Fruit fly (Drosophila melanogaster) whole organism, embryonic: ENCODE data around the gene CG33268.

Experiments
- Abd-B ChIP-seq: fragments of 200-800 bp; sonication (Bioruptor generic); optimal IDR thresholded peaks from 2 replicates; lab custom pipeline; 2018; ENCODE audit warnings: missing biosample characterization, mild to moderate bottlenecking, missing genetic modification characterization, moderate library complexity
- Atf-2 ChIP-seq: fragments of 200-800 bp; sonication (Bioruptor generic); optimal IDR thresholded peaks from 2 replicates; lab custom pipeline; 2016; ENCODE audit warnings: missing biosample characterization, missing genetic modification characterization
- Blimp-1 ChIP-seq: fragments of 200-800 bp; sonication (Bioruptor generic); optimal IDR thresholded peaks from 3 replicates; lab custom pipeline; 2018; ENCODE audit warnings: missing biosample characterization, missing genetic modification characterization, mild to moderate bottlenecking, moderate library complexity, missing genetic modification reagents
- CG10321 ChIP-seq: fragments of 200-800 bp; sonication (Bioruptor generic); IDR thresholded peaks from 2 replicates; pipeline ENCODE4 v1.3.6; 2022; ENCODE audit warnings: missing biosample characterization, missing genetic modification characterization
- CG10366 ChIP-seq: fragments of 200-800 bp; sonication (Bioruptor generic); IDR thresholded peaks from 2 replicates; pipeline ENCODE4 v1.3.6; 2022; ENCODE audit warnings: missing biosample characterization, missing genetic modification characterization
- CG12219 ChIP-seq: fragments of 200-800 bp; sonication (Bioruptor generic); optimal IDR thresholded peaks from 3 replicates; lab custom pipeline; 2018; ENCODE audit warnings: missing biosample characterization, mild to moderate bottlenecking, missing genetic modification characterization
- CG14014 ChIP-seq: fragments of 200-800 bp; sonication (Bioruptor generic); IDR thresholded peaks from 2 replicates; pipeline ENCODE4 v1.3.6; 2022; ENCODE audit warnings: missing biosample characterization, missing genetic modification characterization
- CG14050 ChIP-seq: fragments of 200-800 bp; sonication (Bioruptor generic); IDR thresholded peaks from 3 replicates; pipeline ENCODE4 v1.3.6; 2022; ENCODE audit warnings: missing biosample characterization, missing genetic modification characterization
- CG16815 ChIP-seq: fragments of 200-800 bp; sonication (Bioruptor generic); optimal IDR thresholded peaks from 3 replicates; lab custom pipeline; 2017; ENCODE audit warnings: missing biosample characterization, mild to moderate bottlenecking, missing genetic modification characterization
- CG17568 ChIP-seq: fragments of 200-800 bp; sonication (Bioruptor generic); optimal IDR thresholded peaks from 2 replicates; lab custom pipeline; 2018; ENCODE audit warnings: missing biosample characterization, mild to moderate bottlenecking, missing genetic modification characterization, moderate library complexity
- CG17612 ChIP-seq: fragments of 200-800 bp; sonication (Bioruptor generic); IDR thresholded peaks from 2 replicates; pipeline ENCODE4 v1.3.6; 2022; ENCODE audit warnings: missing biosample characterization, missing genetic modification characterization
- CG17802 ChIP-seq: fragments of 200-800 bp; sonication (Bioruptor generic); optimal IDR thresholded peaks from 2 replicates; lab custom pipeline; 2018; ENCODE audit warnings: missing biosample characterization, mild to moderate bottlenecking, missing genetic modification characterization, moderate library complexity
- CG18476 ChIP-seq: fragments of 200-800 bp; sonication (Bioruptor generic); optimal IDR thresholded peaks from 2 replicates; lab custom pipeline; 2016; ENCODE audit warnings: missing biosample characterization, mild to moderate bottlenecking, missing genetic modification characterization
- CG2875 ChIP-seq: fragments of 200-800 bp; sonication (Bioruptor generic); optimal IDR thresholded peaks from 2 replicates; lab custom pipeline; 2017; ENCODE audit warnings: missing biosample characterization, mild to moderate bottlenecking, missing genetic modification characterization, missing genetic modification reagents
- CG30403 ChIP-seq: fragments of 200-800 bp; sonication (Bioruptor generic); optimal IDR thresholded peaks from 3 replicates; lab custom pipeline; 2016; ENCODE audit warnings: missing biosample characterization, missing genetic modification characterization
- CG34422 ChIP-seq: fragments of 200-800 bp; sonication (Bioruptor generic); IDR thresholded peaks from 3 replicates; pipeline ENCODE4 v1.3.6; 2022; ENCODE audit warnings: missing biosample characterization, missing genetic modification characterization
- CG5953 ChIP-seq: fragments of 200-800 bp; sonication (Bioruptor generic); IDR thresholded peaks from 2 replicates; pipeline ENCODE4 v1.3.6; 2022; ENCODE audit warnings: missing biosample characterization, missing genetic modification characterization
- CG6254 ChIP-seq: fragments of 200-800 bp; sonication (Bioruptor generic); optimal IDR thresholded peaks from 3 replicates; lab custom pipeline; 2017; ENCODE audit warnings: mild to moderate bottlenecking, missing biosample characterization, missing genetic modification reagents, missing genetic modification characterization
- CG6654 ChIP-seq: fragments of 200-800 bp; sonication (Bioruptor generic); optimal IDR thresholded peaks from 2 replicates; lab custom pipeline; 2017; ENCODE audit warnings: missing biosample characterization, mild to moderate bottlenecking, missing genetic modification characterization
- CG6813 ChIP-seq: fragments of 200-800 bp; sonication (Bioruptor generic); optimal IDR thresholded peaks from 2 replicates; lab custom pipeline; 2017; ENCODE audit warnings: missing biosample characterization, missing genetic modification characterization, mild to moderate bottlenecking, moderate library complexity, missing genetic modification reagents
- CHES-1-like ChIP-seq: fragments of 200-800 bp; sonication (Bioruptor generic); optimal IDR thresholded peaks from 2 replicates; lab custom pipeline; 2016; ENCODE audit warnings: missing biosample characterization, missing genetic modification characterization
- Dip2 ChIP-seq: fragments of 200-800 bp; sonication (Bioruptor generic); IDR thresholded peaks from 2 replicates; pipeline ENCODE4 v1.3.6; 2022; ENCODE audit warnings: missing biosample characterization, missing genetic modification characterization
- Doc3 ChIP-seq: fragments of 200-800 bp; sonication (Bioruptor generic); IDR thresholded peaks from 3 replicates; pipeline ENCODE4 v1.3.6; 2022; ENCODE audit warnings: missing biosample characterization, missing genetic modification characterization; ENCODE audit not compliant: partially characterized antibody
- Hand ChIP-seq: fragments of 200-800 bp; sonication (Bioruptor generic); optimal IDR thresholded peaks from 2 replicates; lab custom pipeline; 2017; ENCODE audit warnings: mild to moderate bottlenecking, missing biosample characterization, missing genetic modification reagents, missing genetic modification characterization
- Hr39 ChIP-seq: fragments of >200 bp; optimal IDR thresholded peaks from 2 replicates; lab custom pipeline; 2017
- NC2α ChIP-seq: fragments of 200-800 bp; sonication (Bioruptor generic); optimal IDR thresholded peaks from 2 replicates; lab custom pipeline; 2016; ENCODE audit warnings: missing biosample characterization, missing genetic modification characterization
- TFAM ChIP-seq: fragments of 200-800 bp; sonication (Bioruptor generic); optimal IDR thresholded peaks from 2 replicates; lab custom pipeline; 2017; ENCODE audit warnings: missing biosample characterization, missing genetic modification characterization, inconsistent platforms
- Tbp ChIP-seq: fragments of >200 bp; optimal IDR thresholded peaks from 2 replicates; lab custom pipeline; 2018; ENCODE audit warnings: missing biosample characterization, missing genetic modification characterization
- cad ChIP-seq: fragments of >200 bp; optimal IDR thresholded peaks from 2 replicates; lab custom pipeline; 2017; ENCODE audit warnings: missing biosample characterization, missing genetic modification characterization
- crp ChIP-seq, 2 experiments: fragments of 200-800 bp; sonication (Bioruptor generic); optimal IDR thresholded peaks; 2 replicates in 1 of 2; 3 replicates in 1 of 2; lab custom pipeline; 2017; ENCODE audit warnings: missing biosample characterization in 2 of 2, missing genetic modification characterization in 2 of 2, mild to moderate bottlenecking in 1 of 2, moderate library complexity in 1 of 2
- danr ChIP-seq: fragments of 200-800 bp; sonication (Bioruptor generic); IDR thresholded peaks from 2 replicates; pipeline ENCODE4 v1.3.6; 2022; ENCODE audit warnings: missing biosample characterization, missing genetic modification characterization
- dmrt11E ChIP-seq: fragments of 200-800 bp; sonication (Bioruptor generic); optimal IDR thresholded peaks from 3 replicates; lab custom pipeline; 2018; ENCODE audit warnings: missing biosample characterization, mild to moderate bottlenecking, missing genetic modification characterization, moderate library complexity
- dmrt99B ChIP-seq: fragments of 200-800 bp; sonication (Bioruptor generic); optimal IDR thresholded peaks from 2 replicates; lab custom pipeline; 2018; ENCODE audit warnings: missing biosample characterization, mild to moderate bottlenecking, missing genetic modification characterization, moderate library complexity
- ems ChIP-seq: fragments of 200-800 bp; sonication (Bioruptor generic); optimal IDR thresholded peaks from 3 replicates; lab custom pipeline; 2016; ENCODE audit warnings: missing biosample characterization, missing genetic modification characterization
- en ChIP-seq: fragments of 200-800 bp; sonication (Bioruptor generic); optimal IDR thresholded peaks from 2 replicates; lab custom pipeline; 2016; ENCODE audit warnings: missing biosample characterization, missing genetic modification characterization
- eyg ChIP-seq: fragments of 200-800 bp; sonication (Bioruptor generic); optimal IDR thresholded peaks from 3 replicates; lab custom pipeline; 2016; ENCODE audit warnings: missing biosample characterization, missing genetic modification characterization
- fu2 ChIP-seq: fragments of 200-800 bp; sonication (Bioruptor generic); optimal IDR thresholded peaks from 2 replicates; lab custom pipeline; 2016; ENCODE audit warnings: missing biosample characterization, missing genetic modification characterization
- her ChIP-seq: fragments of 200-800 bp; sonication (Bioruptor generic); optimal IDR thresholded peaks from 2 replicates; lab custom pipeline; 2016; ENCODE audit warnings: missing biosample characterization, missing genetic modification characterization
- lab ChIP-seq: fragments of 200-800 bp; sonication (Bioruptor generic); optimal IDR thresholded peaks from 3 replicates; lab custom pipeline; 2017; ENCODE audit warnings: missing biosample characterization, missing genetic modification characterization, mild to moderate bottlenecking, moderate library complexity, missing genetic modification reagents
- oc ChIP-seq: fragments of 200-800 bp; sonication (Bioruptor generic); optimal IDR thresholded peaks from 2 replicates; lab custom pipeline; 2018; ENCODE audit warnings: missing biosample characterization, mild to moderate bottlenecking, missing genetic modification characterization, moderate library complexity
- ranshi ChIP-seq: fragments of 200-800 bp; sonication (Bioruptor generic); IDR thresholded peaks from 2 replicates; pipeline ENCODE4 v1.3.6; 2022; ENCODE audit warnings: missing biosample characterization, missing genetic modification characterization
- row ChIP-seq: fragments of 200-800 bp; sonication (Bioruptor generic); IDR thresholded peaks from 3 replicates; pipeline ENCODE4 v1.3.6; 2022; ENCODE audit warnings: missing biosample characterization, missing genetic modification characterization
- shn ChIP-seq: fragments of 200-800 bp; sonication (Bioruptor generic); optimal IDR thresholded peaks from 3 replicates; lab custom pipeline; 2016; ENCODE audit warnings: missing biosample characterization, missing genetic modification characterization
- tgo ChIP-seq: fragments of 200-800 bp; sonication (Bioruptor generic); IDR thresholded peaks from 3 replicates; pipeline ENCODE4 v1.3.6; 2022; ENCODE audit warnings: missing biosample characterization, missing genetic modification characterization
- tin ChIP-seq: fragments of 200-800 bp; sonication (Bioruptor generic); optimal IDR thresholded peaks from 3 replicates; lab custom pipeline; 2016; ENCODE audit warnings: missing biosample characterization, missing genetic modification characterization
- tx ChIP-seq: fragments of 200-800 bp; sonication (Bioruptor generic); optimal IDR thresholded peaks from 2 replicates; lab custom pipeline; 2016; ENCODE audit warnings: missing biosample characterization, missing genetic modification characterization
- unc-4 ChIP-seq: fragments of 200-800 bp; sonication (Bioruptor generic); IDR thresholded peaks from 2 replicates; pipeline ENCODE4 v1.3.6; 2022; ENCODE audit warnings: missing biosample characterization, missing genetic modification characterization; ENCODE audit not compliant: partially characterized antibody
- wdn ChIP-seq: fragments of 200-800 bp; sonication (Bioruptor generic); IDR thresholded peaks from 2 replicates; pipeline ENCODE4 v1.3.6; 2022; ENCODE audit warnings: missing biosample characterization, missing genetic modification characterization
- wor ChIP-seq: fragments of 200-800 bp; sonication (Bioruptor generic); IDR thresholded peaks from 2 replicates; pipeline ENCODE4 v1.3.6; 2022; ENCODE audit warnings: missing biosample characterization, missing genetic modification characterization

Gene CG33268

dm6 chr3L:11561946-11562760 is 28.9 kb downstream of the CG33268 start, which contains the start of the genes CG7394 and Mob2 (continued):
- peak; percentile 93 for TF ChIP-seq CG30403 (GFP tag; lab: Kevin White, UChicago)
- peak; percentile 72 for TF ChIP-seq CG6813
- TF ChIP-seq dmrt11E (tag; lab: Kevin White, UChicago): peak; percentile 83
- TF ChIP-seq Abd-B (GFP tag; lab: Kevin White, UChicago): peak; percentile 90
- TF ChIP-seq CG10366 (GFP tag; lab: Robert Waterston, UW): peak; percentile 93
- TF ChIP-seq CG14014 (GFP tag; lab: Robert Waterston, UW): peak; percentile 92
- peak; percentile 89 for TF ChIP-seq tgo (GFP tag; lab: Robert Waterston, UW)
- peak; percentile 76 for TF ChIP-seq oc (tag; lab: Kevin White, UChicago)
- peak; percentile 12; the same call in 1 of the 2 replicates for TF ChIP-seq Dip2 (GFP tag; lab: Robert Waterston, UW)
- TF ChIP-seq TFAM (GFP tag; lab: Kevin White, UChicago): no peak
- TF ChIP-seq cad (GFP tag; lab: Kevin White, UChicago): no peak
- peak; percentile 47 for TF ChIP-seq Hand (GFP tag; lab: Kevin White, UChicago)
- peak; percentile 59 for TF ChIP-seq shn
- TF ChIP-seq danr: peak; percentile 44
- peak; percentile 84 for TF ChIP-seq CG17612 (GFP tag; lab: Robert Waterston, UW)
- peak; percentile 64 for TF ChIP-seq eyg (GFP tag; lab: Kevin White, UChicago)
- TF ChIP-seq CG6654: peak; percentile 28
- peak; percentile 88 for TF ChIP-seq Blimp-1
- peak; percentile 74 for TF ChIP-seq CG17568 (GFP tag; lab: Kevin White, UChicago)
- no peak for TF ChIP-seq Tbp (GFP tag; lab: Kevin White, UChicago)
- peak; percentile 96 to 99 for TF ChIP-seq crp (GFP tag; optimal IDR thresholded peaks at IDR 0.05; lab: Kevin White, UChicago)
- TF ChIP-seq dmrt99B: peak; percentile 83
- peak; percentile 67 for TF ChIP-seq CG10321 (GFP tag; lab: Robert Waterston, UW)
- TF ChIP-seq CG6254 (GFP tag; lab: Kevin White, UChicago): peak; percentile 62
- peak; percentile 37 for TF ChIP-seq CG2875 (GFP tag; lab: Kevin White, UChicago)
- peak; percentile 82 for TF ChIP-seq CG5953 (GFP tag; lab: Robert Waterston, UW)
- TF ChIP-seq CG18476 (GFP tag; lab: Kevin White, UChicago): peak; percentile 81
- TF ChIP-seq NC2α (GFP tag; lab: Kevin White, UChicago): peak; percentile 17
- peak; percentile 94 for TF ChIP-seq tin (GFP tag; lab: Kevin White, UChicago)
- peak; percentile 81 for TF ChIP-seq tx (GFP tag; lab: Kevin White, UChicago)
- peak; percentile 81 for TF ChIP-seq CG34422 (GFP tag; lab: Robert Waterston, UW)
- TF ChIP-seq en: no peak
- TF ChIP-seq wor: peak; percentile 80
- peak; percentile 94 for TF ChIP-seq ranshi (GFP tag; lab: Robert Waterston, UW)
- TF ChIP-seq ems (GFP tag; lab: Kevin White, UChicago): peak; percentile 83
- TF ChIP-seq lab: peak; percentile 90
- peak; percentile 80 for TF ChIP-seq CG16815
- TF ChIP-seq CHES-1-like (GFP tag; lab: Kevin White, UChicago): peak; percentile 88
- peak; percentile 82 for TF ChIP-seq CG14050 (GFP tag; lab: Robert Waterston, UW)
- peak; percentile 87 for TF ChIP-seq unc-4 (GFP tag; lab: Robert Waterston, UW)
- peak; percentile 46 for TF ChIP-seq her (GFP tag; lab: Kevin White, UChicago)
- peak; percentile 93 for TF ChIP-seq wdn
- peak; percentile 53 for TF ChIP-seq Atf-2 (GFP tag; lab: Kevin White, UChicago)
- peak; percentile 94 for TF ChIP-seq Hr39 (lab: Kevin White, UChicago)
- peak; percentile 96 for TF ChIP-seq row
- TF ChIP-seq Doc3 (GFP tag; lab: Robert Waterston, UW): peak; percentile 93
- TF ChIP-seq CG17802 (tag; lab: Kevin White, UChicago): peak; percentile 62
- TF ChIP-seq CG12219 (GFP tag; lab: Kevin White, UChicago): peak; percentile 77
- peak; percentile 55 for TF ChIP-seq fu2 (GFP tag; lab: Kevin White, UChicago)
